Worm (Caenorhabditis elegans): ENCODE measurements around the gene sptf-2.

DNA sequence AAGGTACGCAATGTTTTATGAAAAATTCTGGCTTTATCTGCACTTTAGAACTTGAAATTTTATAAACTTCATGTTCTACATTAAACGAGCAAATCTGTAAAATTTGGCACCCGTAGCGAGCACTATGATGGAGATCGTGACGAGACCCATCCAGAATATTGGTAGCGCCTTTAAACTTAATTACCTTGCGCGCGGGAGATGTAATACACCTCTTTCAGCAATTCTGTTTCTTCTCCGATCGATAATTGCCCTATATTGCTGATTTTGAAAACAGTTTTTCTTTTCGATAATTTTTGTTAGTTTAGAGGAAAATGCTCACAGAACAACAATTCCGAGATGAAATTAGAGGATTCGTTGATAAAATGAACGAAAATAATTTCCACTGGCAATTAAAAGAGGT is 33.6 kb downstream of the sptf-2 start, which contains the start of gene atg-10:
- TF ChIP-seq ttx-3 (tag; optimal IDR thresholded peaks at IDR 0.05) (no peak), ceh-45 (GFP tag; IDR thresholded peaks at IDR 0.05) (no peak), ref-2 (tag; optimal IDR thresholded peaks at IDR 0.05) (no peak), unc-42 (tag; optimal IDR thresholded peaks at IDR 0.05) (no peak), pax-1 (tag; optimal IDR thresholded peaks at IDR 0.05) (no peak), madf-2 (tag; optimal IDR thresholded peaks at IDR 0.05) (no peak), npax-4 (tag; optimal IDR thresholded peaks at IDR 0.05) (no peak), eyg-1 (tag; optimal IDR thresholded peaks at IDR 0.05) (no peak), rnt-1 (tag; optimal IDR thresholded peaks at IDR 0.05) (no peak), pros-1 (tag; optimal IDR thresholded peaks at IDR 0.05) (no peak), K02D7.2 (tag; optimal IDR thresholded peaks at IDR 0.05) (no peak), sdc-2 (tag; optimal IDR thresholded peaks at IDR 0.05) (no peak), fkh-10 (GFP tag; optimal IDR thresholded peaks at IDR 0.05) (no peak), odd-2 (tag; optimal IDR thresholded peaks at IDR 0.05) (no peak)
